Worm (Caenorhabditis elegans): Measurements from ENCODE around the gene F17C8.3.

- TF ChIP-seq unc-62 (GFP tag; optimal IDR thresholded peaks at IDR 0.05) (no peak), aly-2 (tag; optimal IDR thresholded peaks at IDR 0.05) (no peak), elt-3 (tag; optimal IDR thresholded peaks at IDR 0.05) (no peak), nfya-1 (tag; optimal IDR thresholded peaks at IDR 0.05; ENCODE audit: insufficient read depth) (no peak)
These were observed 48.1 kb downstream of the F17C8.3 start, which contains the start of gene B0393.9 for ce11 chrIII:4779855-4780254.

Measured in whole organism, L3 larva.